Fruit fly (Drosophila melanogaster): Measurements from ENCODE around the gene RabX5.

The RabX5 gene

dm6 chr3L:1626924-1627323, 43.0 kb downstream of the RabX5 start:
- TF ChIP-seq psq (optimal IDR thresholded peaks at IDR 0.05) (no peak), ttk (optimal IDR thresholded peaks at IDR 0.05) (no peak), Myc (optimal IDR thresholded peaks at IDR 0.05) (no peak), Sin3A (optimal IDR thresholded peaks at IDR 0.05) (no peak), insv (optimal IDR thresholded peaks at IDR 0.05) (no peak), h (optimal IDR thresholded peaks at IDR 0.05) (no peak)

Data from Kc167 (cell line).